Fruit fly (Drosophila melanogaster) whole organism: ENCODE measurements around the gene SecCl.

Experiments
- CG8478 ChIP-seq: fragments of >200 bp; optimal IDR thresholded peaks from 2 replicates; lab custom pipeline; 2018; ENCODE audit warnings: inconsistent platforms
- pan ChIP-seq: fragments of >200 bp; optimal IDR thresholded peaks from 2 replicates; lab custom pipeline; 2017

- TF ChIP-seq pan (lab: Kevin White, UChicago) (no peak), CG8478 (lab: Kevin White, UChicago) (no peak)
These were observed 21.7 kb downstream of the SecCl start for dm6 chr3L:17491646-17492045.
